Worm (Caenorhabditis elegans): Measurements from ENCODE around the gene syx-4.

DNA sequence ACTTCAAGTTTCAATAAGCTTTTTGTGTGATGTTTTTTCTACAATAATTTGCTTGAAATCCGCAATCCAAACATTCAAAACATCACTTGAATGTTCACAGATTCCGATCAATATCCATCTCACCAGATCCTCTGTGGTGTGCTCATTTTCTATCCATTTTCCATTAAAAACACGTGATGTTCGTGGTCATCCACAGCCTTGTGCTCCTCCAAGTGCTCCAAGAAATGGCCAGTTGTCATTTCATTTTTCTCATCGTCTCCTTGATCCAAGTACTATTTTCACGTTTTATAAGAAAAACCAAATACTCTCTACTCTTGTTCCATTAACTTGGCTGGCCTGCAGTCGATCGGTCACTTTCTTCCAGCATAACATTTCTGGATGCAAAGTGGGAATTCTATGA lies 19.1 kb downstream of the syx-4 start:
- TF ChIP-seq him-1 (tag; optimal IDR thresholded peaks at IDR 0.05) (no peak), dao-5 (tag; optimal IDR thresholded peaks at IDR 0.05) (no peak), W03F9.2 (tag; optimal IDR thresholded peaks at IDR 0.05) (no peak)
